Fruit fly (Drosophila melanogaster) whole organism, embryonic: Measurements from ENCODE around the gene CG13850.

ENCODE experiments used
- CG11695 ChIP-seq: fragments of 200-800 bp; sonication (Bioruptor generic); IDR thresholded peaks from 3 replicates; pipeline ENCODE4 v1.3.6; 2022; ENCODE audit warnings: missing biosample characterization, missing genetic modification characterization
- CG1233 ChIP-seq: fragments of 200-800 bp; sonication (Bioruptor generic); optimal IDR thresholded peaks from 4 replicates; lab custom pipeline; 2018; ENCODE audit warnings: missing biosample characterization, mild to moderate bottlenecking, missing genetic modification characterization
- CG18619 ChIP-seq: fragments of 200-800 bp; sonication (Bioruptor generic); optimal IDR thresholded peaks from 3 replicates; lab custom pipeline; 2017; ENCODE audit warnings: missing biosample characterization, mild to moderate bottlenecking, missing genetic modification characterization

- TF ChIP-seq CG1233 = no peak
- TF ChIP-seq CG11695 (GFP tag; lab: Robert Waterston, UW) = no peak
- no peak for TF ChIP-seq CG18619
Measured at dm6 chr3R:22449871-22450424, 39.2 kb upstream of the CG13850 start.
